Worm (Caenorhabditis elegans) whole organism, L4 larva: ENCODE results near the gene inx-8.

ENCODE experiments used
- ces-1 ChIP-seq: fragments of 150-350 bp; sonication (generic microtip); optimal IDR thresholded peaks from 4 replicates; lab custom pipeline; 2014; ENCODE audit warnings: missing biosample characterization, missing genetic modification reagents, missing genetic modification characterization
- snpc-4 ChIP-seq: fragments of 150-350 bp; optimal IDR thresholded peaks from 2 replicates; lab custom pipeline; 2014; ENCODE audit warnings: missing biosample characterization, missing genetic modification characterization
- ztf-11 ChIP-seq: fragments of 150-350 bp; optimal IDR thresholded peaks from 2 replicates; lab custom pipeline; 2014; ENCODE audit warnings: missing biosample characterization, missing genetic modification characterization

- TF ChIP-seq ztf-11 (tag; lab: Kevin White, UChicago) (no peak), ces-1 (no peak), snpc-4 (tag; lab: Kevin White, UChicago) (no peak)
These were observed 37.3 kb upstream of the inx-8 start, which contains the start of gene F58B3.6 for ce11 chrIV:11636409-11636723.
